Fruit fly (Drosophila melanogaster) whole organism, embryonic: Measurements from ENCODE around the gene kz.

Experiments
- CG12155 ChIP-seq: fragments of 200-800 bp; sonication (Bioruptor generic); optimal IDR thresholded peaks from 3 replicates; lab custom pipeline; 2016; ENCODE audit warnings: missing biosample characterization, missing genetic modification characterization
- CG12744 ChIP-seq: fragments of 200-800 bp; sonication (Bioruptor generic); optimal IDR thresholded peaks from 2 replicates; lab custom pipeline; 2016; ENCODE audit warnings: missing biosample characterization, missing genetic modification characterization
- CG13424 ChIP-seq: fragments of 200-800 bp; sonication (Bioruptor generic); optimal IDR thresholded peaks from 2 replicates; lab custom pipeline; 2019; ENCODE audit warnings: missing biosample characterization, mild to moderate bottlenecking, missing genetic modification characterization, moderate library complexity
- CG14050 ChIP-seq: fragments of 200-800 bp; sonication (Bioruptor generic); IDR thresholded peaks from 3 replicates; pipeline ENCODE4 v1.3.6; 2022; ENCODE audit warnings: missing biosample characterization, missing genetic modification characterization
- CG1529 ChIP-seq: fragments of 200-800 bp; sonication (Bioruptor generic); optimal IDR thresholded peaks from 3 replicates; lab custom pipeline; 2018; ENCODE audit warnings: missing biosample characterization, missing genetic modification characterization
- CG15514 ChIP-seq: fragments of 200-800 bp; sonication (Bioruptor generic); optimal IDR thresholded peaks from 3 replicates; lab custom pipeline; 2017; ENCODE audit warnings: missing biosample characterization, missing genetic modification characterization, mild to moderate bottlenecking, moderate library complexity, missing genetic modification reagents
- CG15601 ChIP-seq: fragments of 200-800 bp; sonication (Bioruptor generic); optimal IDR thresholded peaks from 3 replicates; lab custom pipeline; 2019; ENCODE audit warnings: missing biosample characterization, mild to moderate bottlenecking, missing genetic modification characterization, moderate library complexity
- CG1603 ChIP-seq: fragments of 200-800 bp; sonication (Bioruptor generic); optimal IDR thresholded peaks from 2 replicates; lab custom pipeline; 2019; ENCODE audit warnings: missing biosample characterization, mild to moderate bottlenecking, missing genetic modification characterization, moderate library complexity
- CG17186 ChIP-seq: fragments of 200-800 bp; sonication (Bioruptor generic); optimal IDR thresholded peaks from 3 replicates; lab custom pipeline; 2017; ENCODE audit warnings: missing biosample characterization, missing genetic modification reagents, missing genetic modification characterization
- CG18011 ChIP-seq: fragments of 200-800 bp; sonication (Bioruptor generic); optimal IDR thresholded peaks from 2 replicates; lab custom pipeline; 2017; ENCODE audit warnings: missing biosample characterization, missing genetic modification characterization, mild to moderate bottlenecking, moderate library complexity, missing genotype
- CG2678 ChIP-seq: fragments of 200-800 bp; sonication (Bioruptor generic); optimal IDR thresholded peaks from 3 replicates; lab custom pipeline; 2019; ENCODE audit warnings: missing biosample characterization, mild to moderate bottlenecking, missing genetic modification characterization, moderate library complexity
- CG31365 ChIP-seq: fragments of 200-800 bp; sonication (Bioruptor generic); optimal IDR thresholded peaks from 2 replicates; lab custom pipeline; 2018; ENCODE audit warnings: missing biosample characterization, mild to moderate bottlenecking, missing genetic modification characterization
- CG32532 ChIP-seq: fragments of 200-800 bp; sonication (Bioruptor generic); IDR thresholded peaks from 2 replicates; pipeline ENCODE4 v1.3.6; 2022; ENCODE audit warnings: missing biosample characterization, missing genetic modification characterization
- CG3407 ChIP-seq: fragments of 200-800 bp; sonication (Bioruptor generic); optimal IDR thresholded peaks from 2 replicates; lab custom pipeline; 2018; ENCODE audit warnings: missing biosample characterization, mild to moderate bottlenecking, missing genetic modification characterization
- CG4360 ChIP-seq: fragments of 200-800 bp; sonication (Bioruptor generic); IDR thresholded peaks from 2 replicates; pipeline ENCODE4 v1.3.6; 2022; ENCODE audit warnings: missing biosample characterization, missing genetic modification characterization
- CG6175 ChIP-seq: fragments of 200-800 bp; sonication (Bioruptor generic); IDR thresholded peaks from 3 replicates; pipeline ENCODE4 v1.3.6; 2022; ENCODE audit warnings: missing biosample characterization, missing genetic modification characterization
- CG6683 ChIP-seq: fragments of 200-800 bp; sonication (Bioruptor generic); optimal IDR thresholded peaks from 2 replicates; lab custom pipeline; 2017; ENCODE audit warnings: missing biosample characterization, mild to moderate bottlenecking, missing genetic modification characterization, missing genetic modification reagents
- CG6791 ChIP-seq: fragments of 200-800 bp; sonication (Bioruptor generic); IDR thresholded peaks from 3 replicates; pipeline ENCODE4 v1.3.6; 2022; ENCODE audit warnings: missing biosample characterization, missing genetic modification characterization; ENCODE audit not compliant: partially characterized antibody
- CG8388 ChIP-seq: fragments of 200-800 bp; sonication (Bioruptor generic); optimal IDR thresholded peaks from 2 replicates; lab custom pipeline; 2019; ENCODE audit warnings: missing biosample characterization, mild to moderate bottlenecking, missing genetic modification characterization, moderate library complexity
- CG9215 ChIP-seq: fragments of 200-800 bp; sonication (Bioruptor generic); IDR thresholded peaks from 2 replicates; pipeline ENCODE4 v1.3.6; 2022; ENCODE audit warnings: missing biosample characterization, missing genetic modification characterization
- CG9797 ChIP-seq: fragments of 200-800 bp; sonication (Bioruptor generic); optimal IDR thresholded peaks from 3 replicates; lab custom pipeline; 2018; ENCODE audit warnings: missing biosample characterization, mild to moderate bottlenecking, missing genetic modification characterization
- CG9817 ChIP-seq: fragments of 200-800 bp; sonication (Bioruptor generic); optimal IDR thresholded peaks from 2 replicates; lab custom pipeline; 2018; ENCODE audit warnings: missing biosample characterization, mild to moderate bottlenecking, missing genetic modification characterization, moderate library complexity
- Chrac-16 ChIP-seq: fragments of 200-800 bp; sonication (Bioruptor generic); optimal IDR thresholded peaks from 3 replicates; lab custom pipeline; 2016; ENCODE audit warnings: missing biosample characterization, missing genetic modification characterization
- D19A ChIP-seq: fragments of 200-800 bp; optimal IDR thresholded peaks from 3 replicates; lab custom pipeline; 2019; ENCODE audit warnings: missing biosample characterization, mild to moderate bottlenecking, missing genetic modification characterization, moderate library complexity
- Deaf1 ChIP-seq: fragments of 200-800 bp; optimal IDR thresholded peaks from 3 replicates; lab custom pipeline; 2019; ENCODE audit warnings: missing biosample characterization, mild to moderate bottlenecking, missing genetic modification characterization, moderate library complexity
- Fer3 ChIP-seq: fragments of 200-800 bp; sonication (Bioruptor generic); optimal IDR thresholded peaks from 2 replicates; lab custom pipeline; 2018; ENCODE audit warnings: missing biosample characterization, mild to moderate bottlenecking, missing genetic modification characterization, moderate library complexity
- HmgZ ChIP-seq: fragments of 200-800 bp; sonication (Bioruptor generic); optimal IDR thresholded peaks from 2 replicates; lab custom pipeline; 2018; ENCODE audit warnings: missing biosample characterization, mild to moderate bottlenecking, missing genetic modification characterization
- Hmr ChIP-seq: fragments of 200-800 bp; sonication (Bioruptor generic); optimal IDR thresholded peaks from 3 replicates; lab custom pipeline; 2017; ENCODE audit warnings: mild to moderate bottlenecking, missing biosample characterization, missing genetic modification reagents, missing genetic modification characterization
- Mad ChIP-seq: fragments of 200-800 bp; sonication (Bioruptor generic); optimal IDR thresholded peaks from 2 replicates; lab custom pipeline; 2016; ENCODE audit warnings: missing biosample characterization, missing genetic modification characterization
- Med ChIP-seq: fragments of 200-800 bp; sonication (Bioruptor generic); peaks from one replicate; lab custom pipeline; 2016; ENCODE audit warnings: missing biosample characterization, missing genetic modification characterization, mild to moderate bottlenecking, inconsistent platforms, moderate library complexity
- Tbp ChIP-seq: fragments of >200 bp; optimal IDR thresholded peaks from 2 replicates; lab custom pipeline; 2018; ENCODE audit warnings: missing biosample characterization, missing genetic modification characterization
- chm ChIP-seq: fragments of 200-800 bp; sonication (Bioruptor generic); IDR thresholded peaks from 2 replicates; pipeline ENCODE4 v1.3.6; 2022; ENCODE audit warnings: missing biosample characterization, missing genetic modification characterization
- dati ChIP-seq: fragments of 200-800 bp; sonication (Bioruptor generic); IDR thresholded peaks from 2 replicates; pipeline ENCODE4 v1.3.6; 2022; ENCODE audit warnings: missing biosample characterization, missing genetic modification characterization
- disco-r ChIP-seq: fragments of 200-800 bp; sonication (Bioruptor generic); optimal IDR thresholded peaks from 2 replicates; lab custom pipeline; 2016; ENCODE audit warnings: missing biosample characterization, missing genetic modification characterization
- dmrt11E ChIP-seq: fragments of 200-800 bp; sonication (Bioruptor generic); optimal IDR thresholded peaks from 3 replicates; lab custom pipeline; 2018; ENCODE audit warnings: missing biosample characterization, mild to moderate bottlenecking, missing genetic modification characterization, moderate library complexity
- ewg ChIP-seq: fragments of 200-800 bp; sonication (Bioruptor generic); optimal IDR thresholded peaks from 3 replicates; lab custom pipeline; 2017; ENCODE audit warnings: mild to moderate bottlenecking, missing biosample characterization, missing genetic modification reagents, missing genetic modification characterization
- gcm ChIP-seq: fragments of 200-800 bp; sonication (Bioruptor generic); optimal IDR thresholded peaks from 2 replicates; lab custom pipeline; 2019; ENCODE audit warnings: missing biosample characterization, mild to moderate bottlenecking, missing genetic modification characterization, moderate library complexity
- gsb ChIP-seq: fragments of 200-800 bp; sonication (Bioruptor generic); IDR thresholded peaks from 2 replicates; pipeline ENCODE4 v1.3.6; 2022; ENCODE audit warnings: missing biosample characterization, missing genetic modification characterization
- gsb-n ChIP-seq: fragments of 200-800 bp; sonication (Bioruptor generic); optimal IDR thresholded peaks from 3 replicates; lab custom pipeline; 2018; ENCODE audit warnings: missing biosample characterization, mild to moderate bottlenecking, missing genetic modification characterization
- gt ChIP-seq: fragments of 200-800 bp; sonication (Bioruptor generic); IDR thresholded peaks from 2 replicates; pipeline ENCODE4 v1.3.6; 2022; ENCODE audit warnings: missing biosample characterization, missing genetic modification characterization
- lmd ChIP-seq: fragments of 200-800 bp; sonication (Bioruptor generic); IDR thresholded peaks from 2 replicates; pipeline ENCODE4 v1.3.6; 2022; ENCODE audit warnings: missing biosample characterization, missing genetic modification characterization
- lola ChIP-seq, 3 experiments: fragments of >200 bp in 2 of 3; fragments of 200-800 bp in 1 of 3; sonication (Bioruptor generic) in 1 of 3; optimal IDR thresholded peaks; 2 replicates each; lab custom pipeline; 2017 to 2019; ENCODE audit warnings: missing biosample characterization in 3 of 3, missing genetic modification characterization in 3 of 3, mild to moderate bottlenecking in 1 of 3, moderate library complexity in 1 of 3
- luna ChIP-seq: fragments of 200-800 bp; sonication (Bioruptor generic); optimal IDR thresholded peaks from 2 replicates; lab custom pipeline; 2016; ENCODE audit warnings: missing biosample characterization, missing genetic modification characterization
- nom ChIP-seq: fragments of 200-800 bp; sonication (Bioruptor generic); optimal IDR thresholded peaks from 2 replicates; lab custom pipeline; 2017; ENCODE audit warnings: missing biosample characterization, missing genetic modification characterization, mild to moderate bottlenecking, moderate library complexity, missing genetic modification reagents
- onecut ChIP-seq: fragments of 200-800 bp; sonication (Bioruptor generic); IDR thresholded peaks from 2 replicates; pipeline ENCODE4 v1.3.6; 2022; ENCODE audit warnings: missing biosample characterization, missing genetic modification characterization
- psq ChIP-seq: fragments of 200-800 bp; sonication (Bioruptor generic); optimal IDR thresholded peaks from 2 replicates; lab custom pipeline; 2017; ENCODE audit warnings: missing biosample characterization, missing genetic modification characterization
- shn ChIP-seq: fragments of 200-800 bp; sonication (Bioruptor generic); optimal IDR thresholded peaks from 3 replicates; lab custom pipeline; 2016; ENCODE audit warnings: missing biosample characterization, missing genetic modification characterization
- twi ChIP-seq: fragments of 200-800 bp; optimal IDR thresholded peaks from 2 replicates; lab custom pipeline; 2019; ENCODE audit warnings: missing biosample characterization, mild to moderate bottlenecking, missing genetic modification characterization, moderate library complexity

The kz gene

DNA sequence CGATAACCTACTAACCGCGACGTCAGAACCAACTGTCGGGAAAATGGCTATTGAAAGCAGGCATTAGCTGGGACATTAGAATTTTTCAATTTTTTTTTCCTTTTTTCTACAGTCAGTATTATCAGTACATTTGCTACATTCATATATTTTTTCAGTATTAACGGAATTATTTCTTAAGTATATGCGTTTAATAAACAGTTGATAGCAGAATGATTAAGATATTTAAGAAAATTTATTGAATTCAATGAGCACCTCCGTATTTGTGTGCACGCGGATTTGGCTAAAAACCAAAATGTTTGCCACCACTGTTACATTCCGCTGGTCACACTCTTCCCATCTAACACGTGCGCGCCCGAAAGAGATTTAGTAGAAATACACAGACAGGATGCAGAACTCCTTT, 20.7 kb upstream of the kz start, which contains the start of the genes temp and CG3071 (continued):
- TF ChIP-seq disco-r (GFP tag; lab: Kevin White, UChicago) (no peak), CG12744 (GFP tag; lab: Kevin White, UChicago) (peak; percentile 31), CG1529 (peak; percentile 4), gsb-n (tag; lab: Kevin White, UChicago) (peak; percentile 30), CG9797 (GFP tag; lab: Kevin White, UChicago) (peak; percentile 76), Chrac-16 (GFP tag; lab: Kevin White, UChicago) (peak; percentile 66), CG9817 (peak; percentile 70), shn (peak; percentile 69), CG3407 (GFP tag; lab: Kevin White, UChicago) (no peak), Fer3 (tag; lab: Kevin White, UChicago) (peak; percentile 21), twi (tag; lab: Kevin White, UChicago) (peak; percentile 82), CG14050 (no peak), Tbp (GFP tag; lab: Kevin White, UChicago) (peak; percentile 96), CG2678 (tag; lab: Kevin White, UChicago) (peak; percentile 77), CG31365 (tag; lab: Kevin White, UChicago) (no peak), lmd (peak; percentile 70), CG32532 (GFP tag; lab: Robert Waterston, UW) (peak; percentile 60), gt (GFP tag; lab: Robert Waterston, UW) (no peak), CG18011 (GFP tag; lab: Kevin White, UChicago) (peak; percentile 35), CG4360 (no peak), lola (GFP tag; optimal IDR thresholded peaks at IDR 0.05; lab: Kevin White, UChicago) (peak in 1 of 3 experiments; percentile 70), CG8388 (GFP tag; lab: Kevin White, UChicago) (peak; percentile 43), CG9215 (GFP tag; lab: Robert Waterston, UW) (peak; percentile 70; the same call in 1 of the 2 replicates), dmrt11E (tag; lab: Kevin White, UChicago) (peak; percentile 54), gsb (no peak), CG15601 (tag; lab: Kevin White, UChicago) (peak; percentile 63)

DNA sequence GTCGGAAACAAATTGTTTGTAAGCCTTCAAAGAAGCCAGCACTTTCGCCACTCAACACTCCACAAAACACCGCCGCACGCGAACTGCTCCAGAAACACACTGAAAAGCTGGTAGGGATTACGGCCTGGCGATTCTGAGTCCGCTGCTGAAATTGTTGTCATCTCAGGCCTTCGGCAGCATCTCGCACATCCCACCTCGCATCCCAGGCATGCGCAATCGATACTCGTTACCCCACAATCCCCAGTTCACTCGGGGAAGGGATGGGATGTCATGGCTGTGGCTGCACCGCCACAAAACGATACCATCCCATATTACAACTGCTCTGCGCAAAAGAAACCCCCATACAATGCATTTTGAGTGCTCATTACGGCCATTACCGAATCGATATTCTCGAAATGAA, 17.9 kb upstream of the kz start, which contains the start of gene CG3078:
TSS of gene CG3078 (minus strand) at position 101 of the 400 bp plus-strand sequence.
- TF ChIP-seq dati (GFP tag; lab: Robert Waterston, UW) = no peak
- TF ChIP-seq ewg (GFP tag; lab: Kevin White, UChicago) = peak; percentile 81
- peak; percentile 9 for TF ChIP-seq CG15514 (GFP tag; lab: Kevin White, UChicago)
- TF ChIP-seq CG1603 = no peak
- no peak for TF ChIP-seq Hmr (GFP tag; lab: Kevin White, UChicago)
- no peak for TF ChIP-seq CG12155 (GFP tag; lab: Kevin White, UChicago)
- peak; percentile 73 for TF ChIP-seq onecut (GFP tag; lab: Robert Waterston, UW)
- peak; percentile 49 for TF ChIP-seq Deaf1 (tag; lab: Kevin White, UChicago)
- TF ChIP-seq D19A (tag; lab: Kevin White, UChicago) = no peak

DNA sequence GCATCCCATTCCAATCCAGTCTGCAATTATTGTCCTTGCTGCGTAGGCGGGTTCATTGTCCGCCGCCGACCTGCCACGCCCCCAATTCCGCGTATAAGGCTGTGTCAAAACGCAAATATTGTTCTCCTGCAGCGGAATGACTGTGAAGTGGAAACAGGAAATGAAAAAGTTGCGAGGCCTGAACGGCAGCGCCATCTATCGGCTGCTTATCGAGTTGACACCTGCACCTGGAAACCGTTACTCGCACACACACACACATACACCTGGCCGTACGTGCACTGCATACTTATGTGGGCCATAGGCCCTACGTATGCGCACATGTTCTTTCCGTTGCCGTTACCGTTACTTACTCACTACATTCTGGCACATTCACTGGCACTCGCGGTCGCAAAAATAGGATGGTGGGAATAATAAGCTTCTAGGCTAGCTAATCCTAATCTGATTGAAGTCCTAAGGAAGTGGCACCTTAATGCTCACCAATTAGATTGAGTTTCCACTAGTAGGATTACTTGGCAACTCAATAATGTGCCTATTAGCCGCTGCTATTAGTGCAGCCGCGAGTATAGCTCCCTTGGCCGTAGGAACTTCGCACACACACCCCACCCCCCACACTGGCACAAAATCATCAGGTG, 16.9 kb upstream of the kz start:
- TF ChIP-seq psq (GFP tag; lab: Kevin White, UChicago) = no peak
- TF ChIP-seq Med = no peak
- TF ChIP-seq CG17186 (GFP tag; lab: Kevin White, UChicago) = no peak
- TF ChIP-seq gcm (GFP tag; lab: Kevin White, UChicago) = no peak
- TF ChIP-seq CG6683 (GFP tag; lab: Kevin White, UChicago) = no peak
- TF ChIP-seq luna (GFP tag; lab: Kevin White, UChicago) = no peak
- no peak for TF ChIP-seq CG6791 (GFP tag; lab: Robert Waterston, UW)
- peak; percentile 35 for TF ChIP-seq nom (GFP tag; lab: Kevin White, UChicago)
- TF ChIP-seq Mad (GFP tag; lab: Kevin White, UChicago) = no peak
- no peak for TF ChIP-seq HmgZ (tag; lab: Kevin White, UChicago)
- TF ChIP-seq chm (GFP tag; lab: Robert Waterston, UW) = 0 out of 2 replicates have a peak, but pooled peaks have one; percentile 20
- no peak for TF ChIP-seq CG6175
- TF ChIP-seq CG13424 (tag; lab: Kevin White, UChicago) = no peak
